Worm (Caenorhabditis elegans) whole organism, L4 larva: ENCODE data around the gene F13E9.5.

Experiments
- T20F7.1 ChIP-seq: fragments of 200-800 bp; sonication (Bioruptor generic); optimal IDR thresholded peaks from 2 replicates; lab custom pipeline; 2018; ENCODE audit warnings: mild to moderate bottlenecking, missing genetic modification characterization, missing compliant biosample characterization
- ama-1 ChIP-seq: fragments of 150-350 bp; optimal IDR thresholded peaks from 2 replicates; lab custom pipeline; 2014; ENCODE audit warnings: inconsistent platforms, mixed read lengths
- ces-1 ChIP-seq: fragments of 150-350 bp; sonication (generic microtip); optimal IDR thresholded peaks from 4 replicates; lab custom pipeline; 2014; ENCODE audit warnings: missing biosample characterization, missing genetic modification reagents, missing genetic modification characterization
- egl-27 ChIP-seq: sonication (generic microtip); optimal IDR thresholded peaks from 3 replicates; lab custom pipeline; 2017; ENCODE audit warnings: missing biosample characterization, missing genetic modification reagents, missing genetic modification characterization
- hlh-30 ChIP-seq: sonication (generic microtip); optimal IDR thresholded peaks from 2 replicates; lab custom pipeline; 2017; ENCODE audit warnings: antibody characterized with exemption, mild to moderate bottlenecking, missing genetic modification characterization, missing compliant biosample characterization; ENCODE audit not compliant: insufficient read depth
- lsy-2 ChIP-seq, 2 experiments: fragments of 150-350 bp in 1 of 2; sonication (generic microtip) in 1 of 2; optimal IDR thresholded peaks; 2 replicates each; lab custom pipeline; 2014 to 2017; ENCODE audit warnings: missing biosample characterization in 2 of 2, missing genetic modification characterization in 2 of 2
- mdt-29 ChIP-seq: fragments of 200-800 bp; sonication (Bioruptor generic); IDR thresholded peaks from 2 replicates; pipeline ENCODE4 v1.3.6; 2022; ENCODE audit warnings: missing genetic modification reagents, missing genetic modification characterization, missing compliant biosample characterization
- nhr-11 ChIP-seq: fragments of 150-350 bp; optimal IDR thresholded peaks from 2 replicates; lab custom pipeline; 2014; ENCODE audit warnings: missing biosample characterization, missing genetic modification characterization
- saeg-2 ChIP-seq: fragments of 200-800 bp; sonication (Bioruptor generic); IDR thresholded peaks from 2 replicates; pipeline ENCODE4 v1.3.6; 2022; ENCODE audit warnings: missing genetic modification reagents, missing genetic modification characterization, missing compliant biosample characterization
- skn-1 ChIP-seq: fragments of 150-350 bp; optimal IDR thresholded peaks from 2 replicates; lab custom pipeline; 2014; ENCODE audit warnings: missing biosample characterization, missing genetic modification characterization
- unc-130 ChIP-seq: sonication (generic microtip); optimal IDR thresholded peaks from 2 replicates; lab custom pipeline; 2016; ENCODE audit warnings: missing genetic modification reagents, missing genetic modification characterization, missing compliant biosample characterization
- unc-39 ChIP-seq: sonication (generic microtip); optimal IDR thresholded peaks from 2 replicates; lab custom pipeline; 2017; ENCODE audit warnings: missing biosample characterization, missing genetic modification characterization
- unc-62 ChIP-seq, 3 experiments: fragments of 150-350 bp in 1 of 3; sonication (generic microtip); optimal IDR thresholded peaks in 2 of 3; peaks in 1 of 3; 1 replicate in 1 of 3; 2 replicates in 2 of 3; lab custom pipeline; 2014 to 2017; ENCODE audit warnings: missing biosample characterization in 3 of 3, missing genetic modification characterization in 3 of 3, missing genetic modification reagents in 3 of 3, missing genotype in 1 of 3
- ztf-7 ChIP-seq: fragments of 150-350 bp; optimal IDR thresholded peaks from 2 replicates; lab custom pipeline; 2014; ENCODE audit warnings: missing biosample characterization, missing genetic modification characterization

DNA sequence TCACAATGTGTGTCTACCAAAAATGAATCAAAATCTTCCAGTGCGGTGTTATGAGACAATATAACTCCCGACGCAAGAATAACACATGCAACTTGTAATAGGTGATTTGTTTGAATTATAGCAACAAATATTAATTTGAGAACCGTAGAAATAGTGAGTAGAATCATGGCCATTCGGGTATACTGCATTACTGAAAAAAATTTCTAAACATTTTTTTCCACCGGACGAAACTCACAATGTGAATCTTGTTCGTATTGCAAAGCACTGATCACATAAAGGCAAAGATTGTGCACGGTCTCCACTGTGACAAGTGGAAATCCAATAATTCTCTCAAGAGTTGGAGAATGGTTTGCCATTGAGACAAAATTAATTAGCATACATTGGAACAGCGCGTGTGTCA, 18.3 kb upstream of the F13E9.5 start:
- TF ChIP-seq mdt-29 (GFP tag; lab: Robert Waterston, UW) (no peak), nhr-11 (tag; lab: Kevin White, UChicago) (no peak), unc-62 (GFP tag; optimal IDR thresholded peaks at IDR 0.05 in 1 of 2; lab: Kevin White, UChicago) (no peak), unc-62 (tag; optimal IDR thresholded peaks at IDR 0.05; lab: Kevin White, UChicago) (no peak), T20F7.1 (GFP tag; lab: Kevin White, UChicago) (no peak), unc-130 (GFP tag; lab: Kevin White, UChicago) (no peak), saeg-2 (no peak), hlh-30 (tag; lab: Kevin White, UChicago) (no peak), ama-1 (lab: Kevin White, UChicago) (no peak), lsy-2 (tag; optimal IDR thresholded peaks at IDR 0.05; lab: Kevin White, UChicago) (no peak), skn-1 (tag; lab: Kevin White, UChicago) (no peak), ztf-7 (tag; lab: Kevin White, UChicago) (no peak), egl-27 (tag; lab: Kevin White, UChicago) (no peak), ces-1 (GFP tag; lab: Kevin White, UChicago) (no peak), unc-39 (tag; lab: Kevin White, UChicago) (no peak)
